Worm (Caenorhabditis elegans) whole organism, L1 larva: Measurements from ENCODE around the gene ugt-13.
"Not testable (repeated sequence)": the region's sequence is repeated elsewhere in the genome, so short reads cannot be mapped to it uniquely, and the experiment has no call there.

ENCODE experiments used
- F16B12.6 ChIP-seq: fragments of 150-350 bp; optimal IDR thresholded peaks from 2 replicates; lab custom pipeline; 2014; ENCODE audit warnings: missing biosample characterization, missing genetic modification characterization
- alr-1 ChIP-seq: fragments of 200-800 bp; sonication (Bioruptor generic); optimal IDR thresholded peaks from 2 replicates; lab custom pipeline; 2018; ENCODE audit warnings: borderline replicate concordance, mild to moderate bottlenecking, missing genetic modification characterization, missing compliant biosample characterization
- blmp-1 ChIP-seq: fragments of 150-350 bp; optimal IDR thresholded peaks from 2 replicates; lab custom pipeline; 2014; ENCODE audit warnings: missing biosample characterization, missing genetic modification characterization
- ceh-88 ChIP-seq: fragments of 200-800 bp; sonication (Bioruptor generic); IDR thresholded peaks from 2 replicates; pipeline ENCODE4 v1.3.6; 2022; ENCODE audit warnings: missing genetic modification characterization, missing compliant biosample characterization
- ceh-90 ChIP-seq: sonication (generic microtip); optimal IDR thresholded peaks from 2 replicates; lab custom pipeline; 2016; ENCODE audit warnings: missing genetic modification characterization, missing compliant biosample characterization
- ces-1 ChIP-seq: fragments of 150-350 bp; optimal IDR thresholded peaks from 2 replicates; lab custom pipeline; 2014; ENCODE audit warnings: missing biosample characterization, missing genetic modification reagents, missing genetic modification characterization
- dpl-1 ChIP-seq, 3 experiments: fragments of 150-350 bp in 2 of 3; sonication (generic microtip) in 1 of 3; optimal IDR thresholded peaks; 2 replicates each; lab custom pipeline; 2014 to 2017; ENCODE audit warnings: missing biosample characterization in 3 of 3, missing genetic modification characterization in 3 of 3, missing genetic modification reagents in 3 of 3
- efl-1 ChIP-seq, 4 experiments: fragments of 150-350 bp; optimal IDR thresholded peaks in 3 of 4; peaks in 1 of 4; 1 replicate in 1 of 4; 2 replicates in 3 of 4; lab custom pipeline; 2014; ENCODE audit warnings: missing biosample characterization in 2 of 4, missing genetic modification characterization in 2 of 4, missing genetic modification reagents in 2 of 4
- efl-3 ChIP-seq: fragments of 200-800 bp; sonication (Bioruptor generic); optimal IDR thresholded peaks from 2 replicates; lab custom pipeline; 2018; ENCODE audit warnings: mild to moderate bottlenecking, missing genetic modification characterization, missing compliant biosample characterization
- egl-13 ChIP-seq: sonication (generic microtip); optimal IDR thresholded peaks from 2 replicates; lab custom pipeline; 2016; ENCODE audit warnings: missing genotype, missing genetic modification reagents, missing genetic modification characterization, missing compliant biosample characterization
- elt-2 ChIP-seq: sonication (generic microtip); optimal IDR thresholded peaks from 2 replicates; lab custom pipeline; 2016; ENCODE audit warnings: missing genetic modification characterization, mild to moderate bottlenecking, inconsistent platforms, missing compliant biosample characterization, missing genetic modification reagents
- jun-1 ChIP-seq: fragments of 150-350 bp; optimal IDR thresholded peaks from 2 replicates; lab custom pipeline; 2014; ENCODE audit warnings: missing biosample characterization, missing genetic modification reagents, missing genetic modification characterization
- lir-3 ChIP-seq: sonication (generic microtip); optimal IDR thresholded peaks from 2 replicates; lab custom pipeline; 2016; ENCODE audit warnings: mild to moderate bottlenecking, missing genetic modification characterization, moderate library complexity, missing compliant biosample characterization; ENCODE audit not compliant: poor library complexity
- mab-9 ChIP-seq: fragments of 200-800 bp; sonication (Bioruptor generic); IDR thresholded peaks from 2 replicates; pipeline ENCODE4 v1.3.6; 2022; ENCODE audit warnings: missing genetic modification reagents, missing genetic modification characterization, missing compliant biosample characterization
- mef-2 ChIP-seq: fragments of 150-350 bp; optimal IDR thresholded peaks from 2 replicates; lab custom pipeline; 2014; ENCODE audit warnings: missing biosample characterization, missing genetic modification characterization
- nhr-20 ChIP-seq: sonication (generic microtip); optimal IDR thresholded peaks from 2 replicates; lab custom pipeline; 2016; ENCODE audit warnings: mild to moderate bottlenecking, missing genetic modification characterization, missing compliant biosample characterization
- nhr-77 ChIP-seq: fragments of 150-350 bp; optimal IDR thresholded peaks from 2 replicates; lab custom pipeline; 2014; ENCODE audit warnings: missing biosample characterization, missing genetic modification characterization
- nhr-85 ChIP-seq: sonication (generic microtip); peaks from one replicate; lab custom pipeline; 2016; ENCODE audit warnings: missing genetic modification characterization, inconsistent platforms, missing compliant biosample characterization
- pag-3 ChIP-seq: sonication (generic microtip); optimal IDR thresholded peaks from 2 replicates; lab custom pipeline; 2017; ENCODE audit warnings: missing genetic modification characterization, mild to moderate bottlenecking, missing compliant biosample characterization, antibody characterized with exemption, borderline replicate concordance; ENCODE audit not compliant: insufficient read depth
- snu-23 ChIP-seq: sonication (generic microtip); optimal IDR thresholded peaks from 2 replicates; lab custom pipeline; 2016; ENCODE audit warnings: missing genetic modification characterization, missing compliant biosample characterization
- tbx-2 ChIP-seq: sonication (generic microtip); optimal IDR thresholded peaks from 2 replicates; lab custom pipeline; 2016; ENCODE audit warnings: missing genetic modification characterization, missing compliant biosample characterization
- tlp-1 ChIP-seq: fragments of 150-350 bp; optimal IDR thresholded peaks from 2 replicates; lab custom pipeline; 2014; ENCODE audit warnings: missing biosample characterization, missing genetic modification characterization
- unc-130 ChIP-seq: fragments of 150-350 bp; optimal IDR thresholded peaks from 2 replicates; lab custom pipeline; 2017; ENCODE audit warnings: missing biosample characterization, missing genetic modification characterization, inconsistent platforms
- unc-30 ChIP-seq: sonication (generic microtip); optimal IDR thresholded peaks from 2 replicates; lab custom pipeline; 2017; ENCODE audit warnings: missing biosample characterization, missing genetic modification characterization
- unc-86 ChIP-seq: sonication (generic microtip); optimal IDR thresholded peaks from 2 replicates; lab custom pipeline; 2016; ENCODE audit warnings: missing genetic modification characterization, missing compliant biosample characterization
- zag-1 ChIP-seq: fragments of 150-350 bp; optimal IDR thresholded peaks from 2 replicates; lab custom pipeline; 2014; ENCODE audit warnings: missing biosample characterization, missing genetic modification characterization
- zip-4 ChIP-seq: fragments of 200-800 bp; sonication (Bioruptor generic); optimal IDR thresholded peaks from 2 replicates; lab custom pipeline; 2018; ENCODE audit warnings: mild to moderate bottlenecking, missing genetic modification characterization, moderate library complexity, missing compliant biosample characterization
- ztf-11 ChIP-seq, 2 experiments: sonication (generic microtip); optimal IDR thresholded peaks; 2 replicates each; lab custom pipeline; 2016 to 2017; ENCODE audit warnings: missing genetic modification characterization in 2 of 2, missing biosample characterization in 1 of 2, missing compliant biosample characterization in 1 of 2
- ztf-4 ChIP-seq: fragments of 150-350 bp; optimal IDR thresholded peaks from 2 replicates; lab custom pipeline; 2014; ENCODE audit warnings: missing biosample characterization, missing genetic modification characterization

Gene ugt-13

DNA sequence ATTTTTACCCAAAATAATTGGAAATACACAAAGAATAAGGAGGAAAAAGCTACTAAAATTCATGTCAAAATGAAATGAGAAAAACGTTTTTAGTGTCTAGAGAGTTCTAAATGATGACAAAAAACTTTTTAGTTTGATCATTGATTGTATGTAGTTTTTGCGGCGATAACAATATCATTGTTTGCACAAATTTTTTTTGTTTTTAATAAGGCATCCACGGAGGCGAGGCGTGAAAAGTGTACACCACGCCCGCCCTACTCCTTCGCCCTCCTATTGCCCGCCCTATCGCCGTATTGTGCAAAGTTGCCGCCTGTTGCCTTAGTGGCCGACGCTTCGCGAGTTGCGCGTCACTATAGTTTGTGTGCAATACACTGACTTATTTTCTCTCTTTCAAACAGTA lies 8.7 kb upstream of the ugt-13 start, which contains the start of gene ugt-10:
TSS of gene ugt-10 (minus strand) at position 101 of the 400 bp plus-strand sequence.
- TF ChIP-seq elt-2; ceh-90 (tag; lab: Kevin White, UChicago); jun-1 (tag; lab: Kevin White, UChicago): not testable (repeated sequence)
- TF ChIP-seq, all 84 proteins: peak for 0; not testable (repeated sequence) for 84

DNA sequence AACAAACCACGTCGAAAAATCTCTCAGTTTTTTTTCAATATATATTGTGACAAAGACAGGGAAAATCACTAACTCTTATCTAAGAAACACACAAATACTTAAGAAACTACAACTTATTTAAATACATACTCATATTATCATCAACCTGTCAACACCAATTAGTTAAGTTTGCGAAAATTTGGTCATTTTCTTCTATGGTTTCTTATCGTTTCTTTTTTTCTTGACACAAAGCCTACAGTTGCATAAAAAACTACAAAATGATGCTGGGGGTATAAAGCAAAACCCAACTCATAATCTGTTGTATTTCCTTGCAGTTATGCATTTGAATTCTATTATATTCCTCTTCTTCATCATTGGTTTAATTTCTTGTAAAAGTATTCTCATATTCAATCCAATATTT lies 7.6 kb upstream of the ugt-13 start, which contains the start of gene ugt-67:
TSS of gene ugt-67 (plus strand) at position 301 of the 400 bp plus-strand sequence.
- TF ChIP-seq zag-1 (tag; lab: Kevin White, UChicago), result no peak
- no peak for TF ChIP-seq unc-30 (tag; lab: Kevin White, UChicago)
- no peak for TF ChIP-seq egl-13 (tag; lab: Kevin White, UChicago)
- no peak for TF ChIP-seq ztf-4
- TF ChIP-seq ces-1 (GFP tag; lab: Kevin White, UChicago), result no peak
- TF ChIP-seq efl-3 (GFP tag; lab: Kevin White, UChicago), result no peak
- no peak for TF ChIP-seq ceh-88 (GFP tag; lab: Robert Waterston, UW)
- TF ChIP-seq nhr-85, result no peak
- TF ChIP-seq unc-130 (tag; lab: Kevin White, UChicago), result no peak
- TF ChIP-seq mef-2, result no peak
- TF ChIP-seq nhr-77 (tag; lab: Kevin White, UChicago), result no peak
- TF ChIP-seq dpl-1 (GFP tag; optimal IDR thresholded peaks at IDR 0.05; lab: Kevin White, UChicago), result no peak
- TF ChIP-seq blmp-1 (tag; lab: Kevin White, UChicago), result no peak
- TF ChIP-seq mab-9 (GFP tag; lab: Robert Waterston, UW), result no peak
- no peak for TF ChIP-seq lir-3 (tag; lab: Kevin White, UChicago)
- TF ChIP-seq, all 84 proteins: peak for 0

- no peak for TF ChIP-seq F16B12.6 (tag; lab: Kevin White, UChicago)
- peak; percentile 12 for TF ChIP-seq snu-23 (GFP tag; lab: Kevin White, UChicago)
- no peak for TF ChIP-seq efl-1 (optimal IDR thresholded peaks at IDR 0.05; lab: Kevin White, UChicago)
- TF ChIP-seq efl-1 (GFP tag; optimal IDR thresholded peaks at IDR 0.05 in 1 of 2; lab: Kevin White, UChicago), result peak in 1 of 2 experiments; percentile 53
- TF ChIP-seq nhr-20 (tag; lab: Kevin White, UChicago), result peak; percentile 41
- no peak for TF ChIP-seq tlp-1 (tag; lab: Kevin White, UChicago)
- no peak for TF ChIP-seq ztf-11 (tag; optimal IDR thresholded peaks at IDR 0.05; lab: Kevin White, UChicago)
Observed at ce11 chrV:4903696-4904095, 5.0 kb upstream of the ugt-13 start, which contains the start of gene ugt-8. ugt-8 (plus strand) TSS chrV:4903930.

DNA sequence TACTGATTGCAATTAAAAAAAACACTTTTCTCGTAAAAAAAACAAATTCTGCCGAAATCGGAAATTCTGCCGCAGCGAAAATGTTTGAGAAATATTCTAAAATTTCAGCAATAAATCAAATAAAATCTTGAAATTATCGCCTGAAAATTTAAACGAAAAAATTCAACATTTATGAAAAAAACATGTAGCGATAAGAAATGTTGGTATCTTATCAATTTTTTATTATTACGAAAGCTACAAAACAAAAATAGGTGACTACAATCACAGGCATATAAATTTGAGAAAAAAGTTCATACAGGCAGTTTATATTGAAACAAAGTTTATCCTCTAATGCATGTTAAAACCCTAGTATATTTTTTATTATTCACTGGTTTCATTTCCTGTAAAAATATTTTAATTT lies 2.7 kb upstream of the ugt-13 start, which contains the start of gene ugt-14:
TSS of gene ugt-14 (plus strand) at position 301 of the 400 bp plus-strand sequence.
- TF ChIP-seq alr-1 (no peak), zag-1 (tag; lab: Kevin White, UChicago) (no peak)
- TF ChIP-seq, all 84 proteins: peak for 0

DNA sequence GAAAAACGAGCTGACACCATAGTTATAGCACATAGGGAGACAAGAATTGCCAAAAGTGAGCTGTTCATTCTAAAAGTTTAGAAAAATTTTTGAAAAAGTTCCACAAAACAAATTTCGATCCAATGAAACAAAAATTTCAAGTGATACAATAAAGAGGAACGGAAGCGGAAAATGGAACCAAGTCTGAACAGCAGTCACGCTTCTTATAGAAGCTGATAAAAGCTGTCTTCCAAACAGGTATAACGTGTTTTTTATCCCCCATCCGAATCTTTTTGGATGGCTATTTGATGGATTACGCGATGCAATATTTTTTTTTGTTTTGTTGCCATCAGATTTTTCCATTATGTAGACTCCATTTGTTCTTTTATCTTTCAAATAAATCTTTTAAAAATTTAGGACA lies 3.6 kb downstream of the ugt-13 start, which contains the start of gene H23N18.5:
TSS of gene H23N18.5 (minus strand) at position 69 of the 400 bp plus-strand sequence.
- peak; percentile 10 for TF ChIP-seq blmp-1 (tag; lab: Kevin White, UChicago)
- TF ChIP-seq pag-3, result no peak
- TF ChIP-seq dpl-1 (GFP tag; optimal IDR thresholded peaks at IDR 0.05; lab: Kevin White, UChicago), result no peak
- peak; percentile 10 for TF ChIP-seq ztf-4

DNA sequence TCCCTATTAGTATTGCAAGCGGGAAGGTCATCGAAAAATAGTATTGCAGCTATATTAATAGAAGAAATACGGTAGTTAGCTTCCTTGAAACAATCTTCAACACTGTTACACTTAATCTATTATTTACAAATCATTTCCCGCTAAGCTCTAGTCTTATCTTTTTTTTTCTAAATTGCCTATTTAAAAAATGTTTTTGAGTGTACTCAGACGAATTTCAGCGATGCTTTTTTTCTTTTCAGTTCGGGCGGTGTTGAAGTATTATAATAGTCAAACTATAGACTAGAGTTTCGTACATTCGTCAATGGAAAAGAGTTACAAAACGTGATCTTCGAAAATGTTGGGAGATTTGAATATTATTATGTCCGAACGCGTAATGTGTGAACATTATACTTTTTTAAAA lies 5.2 kb downstream of the ugt-13 start:
- TF ChIP-seq lir-3 (tag; lab: Kevin White, UChicago) (no peak), tbx-2 (tag; lab: Kevin White, UChicago) (no peak), zip-4 (GFP tag; lab: Kevin White, UChicago) (no peak), unc-30 (tag; lab: Kevin White, UChicago) (no peak), unc-86 (tag; lab: Kevin White, UChicago) (no peak)
